Worm (Caenorhabditis elegans) whole organism, late embryonic: ENCODE data around the gene gpa-5.
A peak's percentile ranks its signal among the peaks of the same experiment; 100 is the strongest.

Experiments
- C08G9.2 ChIP-seq: sonication (generic microtip); optimal IDR thresholded peaks from 2 replicates; lab custom pipeline; 2016; ENCODE audit warnings: mild to moderate bottlenecking, missing genetic modification characterization, moderate library complexity, missing compliant biosample characterization
- F13H6.1 ChIP-seq: sonication (generic microtip); optimal IDR thresholded peaks from 2 replicates; lab custom pipeline; 2016; ENCODE audit warnings: missing genetic modification characterization, missing compliant biosample characterization
- T23F11.4 ChIP-seq: fragments of 200-800 bp; sonication (Bioruptor generic); optimal IDR thresholded peaks from 2 replicates; lab custom pipeline; 2018; ENCODE audit warnings: mild to moderate bottlenecking, missing genetic modification characterization, missing compliant biosample characterization
- ama-1 ChIP-seq: fragments of 150-350 bp; optimal IDR thresholded peaks from 2 replicates; lab custom pipeline; 2014
- ceh-14 ChIP-seq: sonication (generic microtip); optimal IDR thresholded peaks from 2 replicates; lab custom pipeline; 2016; ENCODE audit warnings: missing genotype, missing genetic modification characterization, missing compliant biosample characterization
- ceh-18 ChIP-seq: sonication (generic microtip); optimal IDR thresholded peaks from 2 replicates; lab custom pipeline; 2016; ENCODE audit warnings: missing genetic modification characterization, missing compliant biosample characterization
- ceh-19 ChIP-seq: fragments of 200-800 bp; sonication (Bioruptor generic); optimal IDR thresholded peaks from 2 replicates; lab custom pipeline; 2018; ENCODE audit warnings: mild to moderate bottlenecking, missing genetic modification characterization, missing compliant biosample characterization
- ceh-2 ChIP-seq: sonication (generic microtip); optimal IDR thresholded peaks from 2 replicates; lab custom pipeline; 2016; ENCODE audit warnings: missing genotype, missing genetic modification characterization, missing compliant biosample characterization
- ceh-22 ChIP-seq: sonication (generic microtip); optimal IDR thresholded peaks from 2 replicates; lab custom pipeline; 2017; ENCODE audit warnings: missing biosample characterization, missing genetic modification characterization
- ceh-30 ChIP-seq: fragments of 150-350 bp; optimal IDR thresholded peaks from 2 replicates; lab custom pipeline; 2014; ENCODE audit warnings: missing biosample characterization, missing genetic modification characterization
- ceh-31 ChIP-seq: sonication (generic microtip); optimal IDR thresholded peaks from 2 replicates; lab custom pipeline; 2016; ENCODE audit warnings: missing genetic modification characterization, missing compliant biosample characterization
- ceh-48 ChIP-seq: sonication (generic microtip); optimal IDR thresholded peaks from 2 replicates; lab custom pipeline; 2016; ENCODE audit warnings: missing genetic modification characterization, inconsistent platforms, missing compliant biosample characterization
- ceh-6 ChIP-seq: fragments of 200-800 bp; sonication (Bioruptor generic); optimal IDR thresholded peaks from 2 replicates; lab custom pipeline; 2018; ENCODE audit warnings: mild to moderate bottlenecking, missing genetic modification characterization, missing compliant biosample characterization
- che-1 ChIP-seq: sonication (generic microtip); optimal IDR thresholded peaks from 2 replicates; lab custom pipeline; 2016; ENCODE audit warnings: mild to moderate bottlenecking, missing genetic modification characterization, missing compliant biosample characterization
- dmd-4 ChIP-seq: sonication (generic microtip); optimal IDR thresholded peaks from 2 replicates; lab custom pipeline; 2016; ENCODE audit warnings: borderline replicate concordance, missing genetic modification characterization, missing compliant biosample characterization
- elt-2 ChIP-seq: sonication (generic microtip); optimal IDR thresholded peaks from 2 replicates; lab custom pipeline; 2016; ENCODE audit warnings: missing genetic modification reagents, missing genetic modification characterization, missing compliant biosample characterization
- elt-4 ChIP-seq: sonication (generic microtip); optimal IDR thresholded peaks from 2 replicates; lab custom pipeline; 2016; ENCODE audit warnings: missing genetic modification characterization, missing compliant biosample characterization
- gmeb-2 ChIP-seq: sonication (generic microtip); optimal IDR thresholded peaks from 2 replicates; lab custom pipeline; 2016; ENCODE audit warnings: missing genetic modification characterization, inconsistent platforms, missing compliant biosample characterization
- hlh-15 ChIP-seq: sonication (generic microtip); optimal IDR thresholded peaks from 2 replicates; lab custom pipeline; 2016; ENCODE audit warnings: missing genetic modification characterization, missing compliant biosample characterization
- hlh-30 ChIP-seq: sonication (generic microtip); optimal IDR thresholded peaks from 2 replicates; lab custom pipeline; 2017; ENCODE audit warnings: antibody characterized with exemption, missing genetic modification characterization, missing compliant biosample characterization; ENCODE audit not compliant: insufficient read depth
- lim-6 ChIP-seq: sonication (generic microtip); optimal IDR thresholded peaks from 2 replicates; lab custom pipeline; 2016; ENCODE audit warnings: missing genetic modification characterization, missing compliant biosample characterization
- madf-2 ChIP-seq: sonication (generic microtip); optimal IDR thresholded peaks from 2 replicates; lab custom pipeline; 2017; ENCODE audit warnings: missing genetic modification characterization, missing compliant biosample characterization
- mec-3 ChIP-seq: sonication (generic microtip); optimal IDR thresholded peaks from 2 replicates; lab custom pipeline; 2016; ENCODE audit warnings: borderline replicate concordance, missing genetic modification characterization, missing compliant biosample characterization
- nfya-1 ChIP-seq: sonication (generic microtip); optimal IDR thresholded peaks from 2 replicates; lab custom pipeline; 2017; ENCODE audit warnings: missing genetic modification characterization, mild to moderate bottlenecking, missing compliant biosample characterization, antibody characterized with exemption, moderate library complexity
- pha-2 ChIP-seq: sonication (generic microtip); optimal IDR thresholded peaks from 2 replicates; lab custom pipeline; 2017; ENCODE audit warnings: mild to moderate bottlenecking, missing genetic modification characterization, missing compliant biosample characterization
- pha-4 ChIP-seq: fragments of 150-350 bp; optimal IDR thresholded peaks from 2 replicates; lab custom pipeline; 2018; ENCODE audit warnings: missing biosample characterization, missing genetic modification reagents, missing genetic modification characterization
- pqm-1 ChIP-seq: sonication (generic microtip); optimal IDR thresholded peaks from 2 replicates; lab custom pipeline; 2016; ENCODE audit warnings: missing genetic modification characterization, missing compliant biosample characterization
- ttx-3 ChIP-seq: sonication (generic microtip); optimal IDR thresholded peaks from 2 replicates; lab custom pipeline; 2016; ENCODE audit warnings: missing genetic modification reagents, missing genetic modification characterization, missing compliant biosample characterization
- unc-42 ChIP-seq: sonication (generic microtip); optimal IDR thresholded peaks from 2 replicates; lab custom pipeline; 2016; ENCODE audit warnings: missing genotype, missing genetic modification characterization, missing compliant biosample characterization
- unc-55 ChIP-seq: sonication (generic microtip); optimal IDR thresholded peaks from 2 replicates; lab custom pipeline; 2017; ENCODE audit warnings: missing biosample characterization, missing genetic modification reagents, missing genetic modification characterization
- unc-86 ChIP-seq: sonication (generic microtip); optimal IDR thresholded peaks from 2 replicates; lab custom pipeline; 2016; ENCODE audit warnings: missing genetic modification characterization, missing compliant biosample characterization

Gene gpa-5

DNA sequence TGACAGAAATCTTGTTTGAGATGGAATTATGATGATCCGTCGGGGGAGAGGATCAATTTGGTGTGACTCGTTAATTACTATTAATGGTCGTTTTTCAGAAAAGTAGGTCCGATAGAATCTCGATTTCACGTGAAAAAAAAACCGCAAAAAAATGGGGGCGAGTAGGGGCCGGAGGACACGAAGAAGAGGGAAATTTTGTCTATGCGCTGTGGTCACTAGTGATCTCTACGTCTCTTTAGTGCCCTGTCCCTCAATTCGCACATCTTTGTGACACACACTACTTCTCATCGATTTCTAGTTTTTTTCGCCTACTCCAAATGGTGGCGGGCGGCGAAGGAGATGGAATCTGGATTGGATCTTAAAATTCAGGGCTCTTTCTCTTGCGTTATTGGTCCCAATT lies 19.7 kb upstream of the gpa-5 start:
- peak; percentile 1 for TF ChIP-seq unc-42 (tag; lab: Kevin White, UChicago)
- TF ChIP-seq ceh-19 (GFP tag; lab: Kevin White, UChicago): peak; percentile 6
- TF ChIP-seq nfya-1 (tag; lab: Kevin White, UChicago): peak; percentile 3
- TF ChIP-seq ceh-48: peak; percentile 58
- peak; percentile 31 for TF ChIP-seq ceh-31 (tag; lab: Kevin White, UChicago)
- TF ChIP-seq unc-86: no peak

DNA sequence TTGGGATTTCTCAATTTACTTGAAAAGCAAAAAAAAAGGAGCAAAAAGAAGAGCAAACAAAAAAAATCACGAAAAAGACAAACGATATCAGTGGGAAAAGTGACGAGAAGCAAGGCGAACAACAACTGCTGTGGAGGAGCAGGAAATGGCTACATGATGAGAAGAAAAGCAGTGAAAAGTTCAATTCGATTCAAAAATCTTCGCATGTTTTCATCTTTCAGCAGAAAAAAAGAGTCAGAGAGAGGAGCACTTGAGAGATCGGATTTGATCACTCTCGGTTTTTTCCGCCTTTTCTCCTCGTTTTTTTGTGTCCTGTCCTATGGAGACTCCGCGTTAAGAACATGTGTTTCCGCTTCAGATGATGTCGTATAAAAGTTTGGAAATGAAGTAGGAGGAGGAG lies 18.1 kb upstream of the gpa-5 start:
- TF ChIP-seq ceh-18 (tag; lab: Kevin White, UChicago): peak; percentile 32
- TF ChIP-seq ceh-6 (GFP tag; lab: Kevin White, UChicago): no peak

DNA sequence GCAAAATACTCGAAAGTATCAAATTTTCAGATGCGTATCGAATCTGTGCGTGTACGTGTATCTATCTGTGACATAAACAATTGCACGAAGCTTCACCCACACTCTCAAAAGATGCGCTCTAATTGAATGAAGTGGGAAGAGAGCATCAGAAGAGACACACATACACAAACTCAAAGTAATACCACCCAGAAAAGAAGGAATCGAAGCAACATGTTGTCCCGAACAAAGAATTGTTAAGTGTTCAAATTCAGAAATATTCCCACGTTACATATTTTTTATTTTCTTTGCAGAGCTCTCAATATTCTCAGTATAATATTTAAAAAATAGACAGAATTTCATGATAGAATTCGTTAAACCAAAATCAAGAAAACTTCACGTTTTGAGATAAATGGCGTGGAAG lies 16.1 kb upstream of the gpa-5 start:
- TF ChIP-seq C08G9.2: no peak
- no peak for TF ChIP-seq pha-2
- peak; percentile 45 for TF ChIP-seq unc-42 (tag; lab: Kevin White, UChicago)

DNA sequence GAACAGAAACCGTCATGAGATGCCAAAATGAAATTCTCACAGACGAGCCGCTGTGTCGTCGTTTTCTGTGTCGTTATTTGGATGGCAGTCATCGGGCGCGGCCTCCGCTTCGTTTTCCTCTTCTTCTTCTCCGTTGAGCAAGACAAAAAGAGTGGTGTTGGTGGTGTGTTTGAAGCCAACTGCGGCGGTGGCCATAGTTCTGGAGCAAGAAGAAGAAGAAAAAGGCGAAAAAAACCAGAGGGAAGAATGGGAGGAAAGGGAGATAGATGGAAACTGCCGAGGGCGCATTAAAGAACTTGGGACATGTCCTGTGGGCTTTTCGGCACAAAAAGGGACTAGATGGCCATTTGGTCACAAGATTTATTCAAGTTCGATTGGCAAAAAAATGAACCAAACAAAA lies 10.8 kb upstream of the gpa-5 start, which contains the start of gene F53B1.9:
Gene F53B1.9 (minus strand): TSS at position 195 of the 400 bp plus-strand sequence.
- TF ChIP-seq hlh-30 (tag; lab: Kevin White, UChicago) (no peak), unc-42 (tag; lab: Kevin White, UChicago) (peak; percentile 30)

DNA sequence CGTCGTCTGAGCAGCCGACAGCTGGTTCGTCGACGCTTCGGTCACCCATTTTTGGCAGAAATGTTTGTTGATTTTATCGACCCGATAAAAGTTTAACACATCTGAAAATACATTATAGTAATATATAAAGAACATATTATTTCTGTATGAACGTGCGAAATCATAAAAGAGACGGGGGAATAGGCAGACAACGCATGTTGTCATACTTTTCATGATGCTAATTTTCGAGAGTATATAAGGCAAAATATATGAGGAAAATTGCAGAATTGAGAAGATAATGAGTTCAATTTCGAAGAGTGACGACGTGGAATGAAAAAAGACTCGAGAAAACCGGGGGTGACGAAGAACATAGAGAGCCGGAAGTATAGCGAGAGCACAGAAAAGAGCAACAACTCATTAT lies 9.3 kb upstream of the gpa-5 start, which contains the start of gene F53B1.8:
Gene F53B1.8 (minus strand): TSS at position 101 of the 400 bp plus-strand sequence.
- TF ChIP-seq ceh-19 (GFP tag; lab: Kevin White, UChicago) (no peak), hlh-15 (no peak), ceh-22 (tag; lab: Kevin White, UChicago) (no peak), ceh-31 (tag; lab: Kevin White, UChicago) (no peak), pha-4 (tag; lab: Kevin White, UChicago) (no peak), T23F11.4 (GFP tag; lab: Kevin White, UChicago) (no peak), unc-55 (no peak), lim-6 (no peak), ceh-14 (no peak)

DNA sequence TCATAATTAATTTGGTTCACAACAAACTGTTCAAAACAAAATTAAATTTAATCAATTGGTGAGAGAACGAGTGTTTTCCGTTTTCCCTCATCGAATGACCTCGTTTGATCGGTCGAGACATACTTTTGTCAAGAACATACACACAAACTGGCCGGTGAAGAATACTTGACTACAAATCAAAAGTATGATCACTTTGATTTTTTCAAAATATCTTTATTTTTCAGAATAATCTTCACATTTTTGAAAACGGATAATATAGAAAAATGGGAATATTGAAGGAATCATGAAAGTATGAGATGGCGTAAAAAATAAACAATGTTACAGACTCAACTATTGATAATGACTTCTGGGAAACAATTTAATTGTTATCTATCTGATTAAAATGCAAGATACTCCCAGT lies 2.7 kb downstream of the gpa-5 start, which contains the start of gene swip-10:
Gene swip-10 (minus strand): TSS at position 101 of the 400 bp plus-strand sequence.
- TF ChIP-seq F13H6.1 (tag; lab: Kevin White, UChicago): no peak
- no peak for TF ChIP-seq ceh-31 (tag; lab: Kevin White, UChicago)
- TF ChIP-seq mec-3 (tag; lab: Kevin White, UChicago): no peak
- no peak for TF ChIP-seq gmeb-2 (tag; lab: Kevin White, UChicago)
- TF ChIP-seq ceh-6 (GFP tag; lab: Kevin White, UChicago): no peak
- no peak for TF ChIP-seq madf-2 (tag; lab: Kevin White, UChicago)
- TF ChIP-seq ama-1 (lab: Kevin White, UChicago): no peak
- no peak for TF ChIP-seq ceh-14
- TF ChIP-seq elt-2 (tag; lab: Kevin White, UChicago): no peak
- no peak for TF ChIP-seq che-1 (tag; lab: Kevin White, UChicago)
- TF ChIP-seq ceh-22 (tag; lab: Kevin White, UChicago): no peak
- no peak for TF ChIP-seq dmd-4 (tag; lab: Kevin White, UChicago)
- TF ChIP-seq C08G9.2: no peak
- TF ChIP-seq hlh-15: no peak
- no peak for TF ChIP-seq ceh-2 (tag; lab: Kevin White, UChicago)
- no peak for TF ChIP-seq pqm-1
- TF ChIP-seq ceh-30 (tag; lab: Kevin White, UChicago): no peak
- TF ChIP-seq ceh-18 (tag; lab: Kevin White, UChicago): no peak
- no peak for TF ChIP-seq elt-4
- TF ChIP-seq ttx-3 (tag; lab: Kevin White, UChicago): no peak
